Fruit fly (Drosophila melanogaster): ENCODE results near the gene CG13312.

The CG13312 gene

dm6 chr3L:8853382-8853781 lies 46.4 kb upstream of the CG13312 start (continued):
- TF ChIP-seq CG2678 (tag; optimal IDR thresholded peaks at IDR 0.05) (peak; percentile 4), Neu2 (GFP tag; optimal IDR thresholded peaks at IDR 0.05; ENCODE audit: borderline replicate concordance) (no peak), sug (tag; optimal IDR thresholded peaks at IDR 0.05) (no peak)

dm6 chr3L:8852907-8853306 lies 45.9 kb upstream of the CG13312 start:
- TF ChIP-seq Stat92E (GFP tag; optimal IDR thresholded peaks at IDR 0.05) (no peak), Deaf1 (tag; optimal IDR thresholded peaks at IDR 0.05) (no peak), CG14710 (tag; optimal IDR thresholded peaks at IDR 0.05) (no peak), CG8089 (GFP tag; optimal IDR thresholded peaks at IDR 0.05) (no peak), repo (GFP tag; optimal IDR thresholded peaks at IDR 0.05) (no peak), emc (GFP tag; optimal IDR thresholded peaks at IDR 0.05) (no peak), CG15601 (tag; optimal IDR thresholded peaks at IDR 0.05) (no peak), CG8478 (optimal IDR thresholded peaks at IDR 0.05) (no peak), CG6854 (GFP tag; optimal IDR thresholded peaks at IDR 0.05) (no peak), CG1647 (GFP tag; optimal IDR thresholded peaks at IDR 0.05) (no peak), CG8290 (GFP tag; optimal IDR thresholded peaks at IDR 0.05) (no peak), CG8290 (tag; optimal IDR thresholded peaks at IDR 0.05) (peak in 1 of 2 experiments; percentile 74), caup (GFP tag; optimal IDR thresholded peaks at IDR 0.05; ENCODE audit: severe bottlenecking) (no peak), CG4282 (GFP tag; optimal IDR thresholded peaks at IDR 0.05) (no peak), HLH54F (GFP tag; optimal IDR thresholded peaks at IDR 0.05) (no peak), Ada2b (GFP tag; IDR thresholded peaks at IDR 0.05) (peak; percentile 63), zfh1 (GFP tag; IDR thresholded peaks at IDR 0.05) (no peak; the same call in 2 of the 3 replicates), Meics (GFP tag; optimal IDR thresholded peaks at IDR 0.05) (peak; percentile 33), BtbVII (GFP tag; optimal IDR thresholded peaks at IDR 0.05) (no peak), bab2 (GFP tag; optimal IDR thresholded peaks at IDR 0.05) (peak; percentile 45), Elba2 (GFP tag; optimal IDR thresholded peaks at IDR 0.05) (no peak), CG4730 (GFP tag; IDR thresholded peaks at IDR 0.05) (no peak), CG6683 (GFP tag; optimal IDR thresholded peaks at IDR 0.05) (no peak), ab (GFP tag; optimal IDR thresholded peaks at IDR 0.05) (no peak), CG31388 (GFP tag; optimal IDR thresholded peaks at IDR 0.05) (no peak), CG18476 (GFP tag; optimal IDR thresholded peaks at IDR 0.05) (no peak), crol (GFP tag; IDR thresholded peaks at IDR 0.05) (peak; percentile 30; the same call in 1 of the 2 replicates), pb (GFP tag; optimal IDR thresholded peaks at IDR 0.05) (peak; percentile 1), mirr (GFP tag; optimal IDR thresholded peaks at IDR 0.05) (no peak), CG13624 (GFP tag; optimal IDR thresholded peaks at IDR 0.05) (peak; percentile 15), Six4 (GFP tag; optimal IDR thresholded peaks at IDR 0.05) (no peak), CG31441 (GFP tag; IDR thresholded peaks at IDR 0.05) (0 out of 2 replicates have a peak, but pooled peaks have one; percentile 31), fru (optimal IDR thresholded peaks at IDR 0.05) (no peak), CG12744 (GFP tag; optimal IDR thresholded peaks at IDR 0.05) (no peak), CG6254 (GFP tag; optimal IDR thresholded peaks at IDR 0.05) (no peak), scrt (GFP tag; optimal IDR thresholded peaks at IDR 0.05) (no peak), her (GFP tag; optimal IDR thresholded peaks at IDR 0.05) (no peak), danr (GFP tag; IDR thresholded peaks at IDR 0.05) (no peak), stc (GFP tag; IDR thresholded peaks at IDR 0.05) (peak; percentile 39), pzg (GFP tag; optimal IDR thresholded peaks at IDR 0.05) (no peak), Dek (tag; optimal IDR thresholded peaks at IDR 0.05) (no peak), CG15696 (tag; optimal IDR thresholded peaks at IDR 0.05) (no peak), tna (GFP tag; IDR thresholded peaks at IDR 0.05; ENCODE audit: partially characterized antibody) (no peak), CG2199 (GFP tag; IDR thresholded peaks at IDR 0.05) (0 out of 3 replicates have a peak, but pooled peaks have one; percentile 9), Xrp1 (GFP tag; IDR thresholded peaks at IDR 0.05) (peak; percentile 65), Gug (GFP tag; IDR thresholded peaks at IDR 0.05) (peak; percentile 61; the same call in 3 of the 4 replicates), CG6813 (GFP tag; optimal IDR thresholded peaks at IDR 0.05) (no peak), CG12769 (tag; optimal IDR thresholded peaks at IDR 0.05) (peak; percentile 50)
